Worm (Caenorhabditis elegans): Measurements from ENCODE around the gene R107.5.

The R107.5 gene

DNA sequence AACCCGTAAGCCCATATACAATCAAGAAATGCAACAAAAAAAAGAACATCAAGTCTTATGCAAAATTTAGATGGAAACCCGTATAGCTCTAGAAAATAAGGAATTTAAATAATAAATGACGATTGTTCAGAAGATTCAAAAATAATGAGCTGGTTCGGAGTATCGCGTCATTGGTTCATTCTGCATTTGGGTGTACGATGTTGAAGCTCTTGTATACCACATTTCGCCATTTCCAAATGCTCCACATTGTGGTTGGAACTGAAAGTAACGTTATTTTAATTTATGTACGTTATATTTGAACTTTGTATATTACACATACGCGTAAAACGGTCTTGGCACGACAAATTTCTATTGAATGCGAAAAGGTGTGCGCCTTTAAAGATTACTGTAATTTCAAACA, 6.7 kb upstream of the R107.5 start:
- no peak for TF ChIP-seq W03F9.2 (tag; optimal IDR thresholded peaks at IDR 0.05)
- TF ChIP-seq him-1 (tag; optimal IDR thresholded peaks at IDR 0.05), result no peak
- TF ChIP-seq dao-5 (tag; optimal IDR thresholded peaks at IDR 0.05), result no peak

- TF ChIP-seq him-1 (tag; optimal IDR thresholded peaks at IDR 0.05) (no peak), dao-5 (tag; optimal IDR thresholded peaks at IDR 0.05) (no peak), W03F9.2 (tag; optimal IDR thresholded peaks at IDR 0.05) (peak; percentile 38)
Measured at ce11 chrIII:9058959-9059534, 5.5 kb upstream of the R107.5 start, which contains the start of gene gst-1. Gene gst-1, plus strand, starts transcription at chrIII:9059331.

DNA sequence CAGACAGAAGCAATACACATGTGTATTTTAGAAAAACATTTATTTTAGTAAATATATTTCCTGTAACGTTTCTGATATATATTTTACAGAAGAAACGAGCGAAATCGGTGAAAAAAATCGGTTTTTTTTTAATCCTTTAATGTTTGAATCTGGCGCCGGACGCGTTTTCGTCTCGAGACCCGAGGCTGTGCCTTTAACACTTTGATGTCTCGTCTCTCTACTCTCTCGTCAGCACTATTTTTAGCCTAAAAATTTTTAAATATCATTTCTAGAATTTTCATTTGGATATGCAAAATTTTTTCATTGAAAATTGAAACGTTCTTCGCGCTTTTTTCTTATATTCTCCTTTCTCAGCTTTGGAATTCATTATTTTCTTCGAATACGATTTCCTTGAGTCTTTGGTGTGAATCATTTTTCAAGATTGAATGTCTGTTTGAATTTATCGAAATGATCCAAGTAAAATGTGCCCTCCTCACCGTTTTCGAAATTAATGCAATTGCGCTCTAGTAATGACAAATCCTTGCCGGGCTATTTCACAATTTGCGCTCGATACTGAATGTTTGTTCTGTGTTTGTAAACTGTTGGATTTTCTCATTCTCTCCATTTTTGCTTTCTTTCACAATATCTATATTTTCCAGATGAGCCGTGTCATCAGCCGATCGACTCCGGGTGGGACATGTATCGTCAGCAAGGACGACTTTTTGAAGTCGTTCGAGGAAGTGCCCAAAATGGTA, 991 bp upstream of the R107.5 start, which contains the start of gene cls-2:
Gene cls-2, plus strand, starts transcription at position 635 of the 734 bp plus-strand sequence.
- TF ChIP-seq him-1 (tag; optimal IDR thresholded peaks at IDR 0.05) (no peak), W03F9.2 (tag; optimal IDR thresholded peaks at IDR 0.05) (peak; percentile 14)

DNA sequence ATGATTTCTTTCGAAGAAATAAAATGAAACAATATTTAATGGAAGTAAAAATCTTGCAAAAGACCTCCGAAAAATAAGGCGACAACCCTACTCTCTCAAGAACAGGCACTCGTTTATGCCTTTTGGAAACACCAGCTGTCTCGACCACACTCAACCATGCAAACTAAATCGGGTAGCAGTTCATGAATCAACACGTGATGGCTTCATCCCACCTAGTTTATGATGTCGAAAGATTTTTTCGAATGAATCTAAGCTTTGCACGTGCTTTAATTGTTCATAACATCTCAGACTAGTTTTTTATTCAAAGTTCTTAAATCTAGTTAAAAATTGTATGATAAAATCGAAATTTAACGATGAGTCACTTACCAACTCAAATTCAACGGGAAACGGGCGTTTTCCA, 327 bp downstream of the R107.5 start:
- TF ChIP-seq dao-5 (tag; optimal IDR thresholded peaks at IDR 0.05) (no peak), W03F9.2 (tag; optimal IDR thresholded peaks at IDR 0.05) (no peak), him-1 (tag; optimal IDR thresholded peaks at IDR 0.05) (no peak)

ce11 chrIII:9052371-9052978, 1.1 kb downstream of the R107.5 start:
- TF ChIP-seq him-1 (tag; optimal IDR thresholded peaks at IDR 0.05) (no peak), W03F9.2 (tag; optimal IDR thresholded peaks at IDR 0.05) (no peak), dao-5 (tag; optimal IDR thresholded peaks at IDR 0.05) (no peak)

ce11 chrIII:9051714-9052113, 1.9 kb downstream of the R107.5 start:
- TF ChIP-seq W03F9.2 (tag; optimal IDR thresholded peaks at IDR 0.05), result no peak
- no peak for TF ChIP-seq dao-5 (tag; optimal IDR thresholded peaks at IDR 0.05)
- TF ChIP-seq him-1 (tag; optimal IDR thresholded peaks at IDR 0.05), result no peak

- no peak for TF ChIP-seq him-1 (tag; optimal IDR thresholded peaks at IDR 0.05)
- TF ChIP-seq W03F9.2 (tag; optimal IDR thresholded peaks at IDR 0.05), result peak; percentile 87
Measured at ce11 chrIII:9051119-9051597, 2.4 kb downstream of the R107.5 start.

ce11 chrIII:9050600-9050999, 3.0 kb downstream of the R107.5 start, which contains the start of gene ikke-1:
Gene ikke-1, minus strand, starts transcription at chrIII:9050700.
- TF ChIP-seq him-1 (tag; optimal IDR thresholded peaks at IDR 0.05) (no peak), W03F9.2 (tag; optimal IDR thresholded peaks at IDR 0.05) (no peak), dao-5 (tag; optimal IDR thresholded peaks at IDR 0.05) (no peak)

DNA sequence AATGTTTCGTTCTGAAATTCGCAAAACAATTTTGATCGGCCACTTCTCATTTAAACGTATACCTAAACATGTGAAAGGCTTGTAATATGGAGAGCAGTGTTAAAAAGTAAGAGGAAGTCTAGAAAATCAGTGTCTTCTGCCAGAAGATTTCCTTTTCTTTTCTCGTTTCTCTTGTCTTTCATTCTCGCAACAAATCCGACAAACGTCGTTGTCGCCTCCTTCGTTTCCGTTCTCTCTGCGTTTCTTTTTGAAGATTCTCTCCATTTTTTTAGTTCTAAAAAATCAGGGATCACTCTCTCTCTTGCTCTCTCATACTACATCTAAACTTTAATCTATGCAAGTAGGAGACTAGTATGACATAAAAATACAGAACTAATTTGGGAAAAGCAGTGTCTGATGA, 6.3 kb downstream of the R107.5 start:
- TF ChIP-seq dao-5 (tag; optimal IDR thresholded peaks at IDR 0.05), result no peak
- TF ChIP-seq him-1 (tag; optimal IDR thresholded peaks at IDR 0.05), result no peak
- no peak for TF ChIP-seq W03F9.2 (tag; optimal IDR thresholded peaks at IDR 0.05)

DNA sequence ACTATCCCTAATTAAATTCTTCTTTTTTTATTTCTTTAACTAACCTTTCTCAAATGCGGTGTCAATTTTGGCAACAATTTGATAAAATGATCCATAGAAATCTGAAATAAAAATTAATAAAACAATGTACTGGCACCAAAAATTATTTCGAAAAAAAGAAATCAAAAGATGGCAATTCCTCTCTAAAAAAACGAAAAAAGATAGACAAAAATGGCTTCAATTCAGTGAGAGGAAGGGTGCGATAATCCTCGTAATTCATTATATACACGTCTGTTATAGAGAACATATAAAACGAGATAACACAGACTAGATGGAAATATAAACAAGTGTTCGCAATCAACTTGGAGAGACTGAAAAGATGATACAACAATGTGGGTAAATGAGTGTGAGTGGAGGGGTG, 7.8 kb downstream of the R107.5 start, which contains the start of gene R107.2:
Gene R107.2, minus strand, starts transcription at position 101 of the 400 bp plus-strand sequence.
- no peak for TF ChIP-seq dao-5 (tag; optimal IDR thresholded peaks at IDR 0.05)
- TF ChIP-seq him-1 (tag; optimal IDR thresholded peaks at IDR 0.05), result no peak
- TF ChIP-seq W03F9.2 (tag; optimal IDR thresholded peaks at IDR 0.05), result no peak

- TF ChIP-seq dao-5 (tag; optimal IDR thresholded peaks at IDR 0.05) (no peak), W03F9.2 (tag; optimal IDR thresholded peaks at IDR 0.05) (no peak), him-1 (tag; optimal IDR thresholded peaks at IDR 0.05) (no peak)
Measured at ce11 chrIII:9043200-9043599, 10.4 kb downstream of the R107.5 start, which contains the start of gene nac-2. Gene nac-2, minus strand, starts transcription at chrIII:9043300.

DNA sequence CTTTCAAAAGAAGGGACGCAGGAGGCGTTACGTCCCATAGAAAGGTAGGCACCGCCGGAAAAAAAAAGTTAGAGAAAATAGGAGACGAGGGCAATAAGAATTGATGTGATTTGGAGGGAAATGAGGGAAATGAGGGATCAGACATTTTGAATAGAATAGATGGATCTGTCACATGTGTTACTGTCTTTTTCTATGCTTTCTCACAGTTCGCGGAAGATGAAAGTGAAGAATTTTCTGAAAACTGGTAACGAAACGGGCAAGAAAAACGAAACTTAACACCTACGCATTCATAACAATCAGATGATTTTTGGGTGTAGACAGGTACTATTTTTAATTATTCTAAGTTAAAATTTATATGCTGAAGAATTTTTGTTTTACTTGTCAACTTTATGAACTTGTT, 15.9 kb downstream of the R107.5 start, which contains the start of gene R107.9:
Gene R107.9, plus strand, starts transcription at position 301 of the 400 bp plus-strand sequence.
- no peak for TF ChIP-seq him-1 (tag; optimal IDR thresholded peaks at IDR 0.05)
- no peak for TF ChIP-seq dao-5 (tag; optimal IDR thresholded peaks at IDR 0.05)
- TF ChIP-seq W03F9.2 (tag; optimal IDR thresholded peaks at IDR 0.05), result no peak

DNA sequence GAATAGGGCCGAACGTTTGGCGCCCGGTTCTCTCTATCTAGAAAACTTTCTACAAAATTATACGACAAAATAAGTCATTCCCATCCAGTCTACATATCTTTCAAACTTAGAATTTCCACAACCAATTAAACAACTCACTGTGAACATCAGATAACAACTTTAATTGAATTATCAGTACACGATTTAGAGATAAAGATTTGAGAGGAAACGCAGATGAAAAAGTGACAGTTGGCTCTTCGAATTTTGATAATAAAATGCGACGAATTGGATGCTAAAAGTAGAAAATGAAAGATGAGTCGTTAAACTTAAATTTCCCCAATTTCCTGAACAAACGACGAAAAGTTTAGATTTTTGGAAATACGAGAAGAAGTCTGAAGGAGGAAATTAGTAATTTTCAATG, 18.6 kb downstream of the R107.5 start:
- TF ChIP-seq dao-5 (tag; optimal IDR thresholded peaks at IDR 0.05) (no peak), W03F9.2 (tag; optimal IDR thresholded peaks at IDR 0.05) (no peak), him-1 (tag; optimal IDR thresholded peaks at IDR 0.05) (no peak)

ce11 chrIII:9034133-9034532, 19.5 kb downstream of the R107.5 start:
- no peak for TF ChIP-seq W03F9.2 (tag; optimal IDR thresholded peaks at IDR 0.05)
- no peak for TF ChIP-seq dao-5 (tag; optimal IDR thresholded peaks at IDR 0.05)
- no peak for TF ChIP-seq him-1 (tag; optimal IDR thresholded peaks at IDR 0.05)

All from whole organism, L4/young adult.